Fruit fly (Drosophila melanogaster): ENCODE data around the gene lft.

The lft gene

dm6 chr2L:10362408-10363067 lies 1.7 kb upstream of the lft start, which contains the start of the genes Cand1 and pim (continued):
- TF ChIP-seq CG1529 (GFP tag; optimal IDR thresholded peaks at IDR 0.05): no peak
- TF ChIP-seq cas (GFP tag; IDR thresholded peaks at IDR 0.05): no peak
- TF ChIP-seq z (GFP tag; IDR thresholded peaks at IDR 0.05): no peak
- TF ChIP-seq CG13424 (tag; optimal IDR thresholded peaks at IDR 0.05): peak; percentile 43
- no peak for TF ChIP-seq CG11504 (tag; optimal IDR thresholded peaks at IDR 0.05)
- no peak for TF ChIP-seq Gug (GFP tag; IDR thresholded peaks at IDR 0.05)
- TF ChIP-seq CG15601 (tag; optimal IDR thresholded peaks at IDR 0.05): peak; percentile 62
- TF ChIP-seq CG9817 (tag; optimal IDR thresholded peaks at IDR 0.05): no peak
- no peak for TF ChIP-seq wor (GFP tag; IDR thresholded peaks at IDR 0.05)
- no peak for TF ChIP-seq ac (GFP tag; optimal IDR thresholded peaks at IDR 0.05)
- no peak for TF ChIP-seq run (tag; optimal IDR thresholded peaks at IDR 0.05)
- TF ChIP-seq CG3726 (GFP tag; IDR thresholded peaks at IDR 0.05): no peak
- TF ChIP-seq hkb (optimal IDR thresholded peaks at IDR 0.05): no peak
- no peak for TF ChIP-seq hkb (GFP tag; IDR thresholded peaks at IDR 0.05)
- TF ChIP-seq dimm (GFP tag; IDR thresholded peaks at IDR 0.05): no peak
- TF ChIP-seq repo (GFP tag; optimal IDR thresholded peaks at IDR 0.05): no peak
- TF ChIP-seq org-1 (GFP tag; optimal IDR thresholded peaks at IDR 0.05): no peak
- TF ChIP-seq CG1832 (GFP tag; optimal IDR thresholded peaks at IDR 0.05): no peak
- no peak for TF ChIP-seq h (optimal IDR thresholded peaks at IDR 0.05)
- TF ChIP-seq Mad (GFP tag; optimal IDR thresholded peaks at IDR 0.05): no peak
- no peak for TF ChIP-seq CG13624 (GFP tag; optimal IDR thresholded peaks at IDR 0.05)
- TF ChIP-seq HLH54F (GFP tag; optimal IDR thresholded peaks at IDR 0.05): no peak
- TF ChIP-seq CG34422 (GFP tag; IDR thresholded peaks at IDR 0.05): no peak
- TF ChIP-seq pros (GFP tag; optimal IDR thresholded peaks at IDR 0.05): no peak
- no peak for TF ChIP-seq HmgZ (tag; optimal IDR thresholded peaks at IDR 0.05)
- no peak for TF ChIP-seq Trl (optimal IDR thresholded peaks at IDR 0.05)
- TF ChIP-seq Trl (GFP tag; optimal IDR thresholded peaks at IDR 0.05): no peak
- TF ChIP-seq wek (GFP tag; optimal IDR thresholded peaks at IDR 0.05): no peak
- TF ChIP-seq CG15696 (tag; optimal IDR thresholded peaks at IDR 0.05): no peak
- no peak for TF ChIP-seq ham (GFP tag; IDR thresholded peaks at IDR 0.05)
- no peak for TF ChIP-seq gcm (GFP tag; optimal IDR thresholded peaks at IDR 0.05)
- no peak for TF ChIP-seq CG15011 (GFP tag; optimal IDR thresholded peaks at IDR 0.05)
- TF ChIP-seq CG9727 (GFP tag; optimal IDR thresholded peaks at IDR 0.05): no peak
- TF ChIP-seq NC2α (GFP tag; optimal IDR thresholded peaks at IDR 0.05): no peak
- no peak for TF ChIP-seq Sox100B (GFP tag; optimal IDR thresholded peaks at IDR 0.05)
- TF ChIP-seq dmrt11E (tag; optimal IDR thresholded peaks at IDR 0.05): peak; percentile 36
- TF ChIP-seq D (optimal IDR thresholded peaks at IDR 0.05): no peak
- TF ChIP-seq D (GFP tag; optimal IDR thresholded peaks at IDR 0.05): no peak
- TF ChIP-seq rib (GFP tag; IDR thresholded peaks at IDR 0.05): no peak
- no peak for TF ChIP-seq Nf-YB (GFP tag; optimal IDR thresholded peaks at IDR 0.05)
- no peak for TF ChIP-seq Ets97D (GFP tag; optimal IDR thresholded peaks at IDR 0.05)
- TF ChIP-seq CG14014 (GFP tag; IDR thresholded peaks at IDR 0.05): no peak
- no peak for TF ChIP-seq CG3163 (GFP tag; optimal IDR thresholded peaks at IDR 0.05)
- TF ChIP-seq seq (GFP tag; IDR thresholded peaks at IDR 0.05): no peak
- no peak for TF ChIP-seq vvl (GFP tag; IDR thresholded peaks at IDR 0.05)
- no peak for TF ChIP-seq cad (GFP tag; optimal IDR thresholded peaks at IDR 0.05)
- TF ChIP-seq pum (GFP tag; optimal IDR thresholded peaks at IDR 0.05): no peak
- TF ChIP-seq nau (GFP tag; optimal IDR thresholded peaks at IDR 0.05): no peak
- no peak for TF ChIP-seq CG12299 (tag; optimal IDR thresholded peaks at IDR 0.05)
- TF ChIP-seq Max (GFP tag; optimal IDR thresholded peaks at IDR 0.05): no peak
- no peak for TF ChIP-seq Side (GFP tag; optimal IDR thresholded peaks at IDR 0.05)
- no peak for TF ChIP-seq CG5180 (GFP tag; optimal IDR thresholded peaks at IDR 0.05)
- TF ChIP-seq Neu2 (GFP tag; optimal IDR thresholded peaks at IDR 0.05; ENCODE audit: borderline replicate concordance): no peak

Measured in whole organism, embryonic.